2 worm cellular contexts compared by ENCODE assay signal in genomic region chrII:7287709-7288108, ce11.
A peak's percentile ranks its signal among the peaks of the same experiment; 100 is the strongest.
TF ChIP-seq lines count a peak whose summit lies in the region.

No protein-coding gene starts in this region.

TF ChIP-seq in whole organism, L1 larva, 84 proteins besides CTCF, POLR2A, EP300 and RAD21 (continued from another document):
- TF ChIP-seq ceh-63 (GFP tag; optimal IDR thresholded peaks at IDR 0.05; lab: Kevin White, UChicago) (no peak), fos-1 (tag; optimal IDR thresholded peaks at IDR 0.05; lab: Kevin White, UChicago) (no peak), snu-23 (GFP tag; optimal IDR thresholded peaks at IDR 0.05; lab: Kevin White, UChicago) (no peak), jun-1 (tag; optimal IDR thresholded peaks at IDR 0.05; lab: Kevin White, UChicago) (no peak), isw-1 (GFP tag; IDR thresholded peaks at IDR 0.05; lab: Robert Waterston, UW) (no peak), nhr-237 (tag; optimal IDR thresholded peaks at IDR 0.05; lab: Kevin White, UChicago) (no peak), vab-15 (tag; optimal IDR thresholded peaks at IDR 0.05; lab: Kevin White, UChicago) (no peak), F16B12.6 (tag; optimal IDR thresholded peaks at IDR 0.05; lab: Kevin White, UChicago) (no peak), mep-1 (tag; optimal IDR thresholded peaks at IDR 0.05; lab: Kevin White, UChicago) (no peak), ces-1 (GFP tag; optimal IDR thresholded peaks at IDR 0.05; lab: Kevin White, UChicago) (no peak), sup-37 (GFP tag; optimal IDR thresholded peaks at IDR 0.05; lab: Kevin White, UChicago) (no peak), blmp-1 (tag; optimal IDR thresholded peaks at IDR 0.05; lab: Kevin White, UChicago) (peak; percentile 37), unc-98 (GFP tag; IDR thresholded peaks at IDR 0.05; lab: Robert Waterston, UW) (no peak), hpl-2 (GFP tag; optimal IDR thresholded peaks at IDR 0.05; lab: Kevin White, UChicago) (no peak), nhr-12 (tag; optimal IDR thresholded peaks at IDR 0.05; lab: Kevin White, UChicago) (no peak), nhr-84 (tag; optimal IDR thresholded peaks at IDR 0.05; lab: Kevin White, UChicago) (no peak), lin-14 (GFP tag; optimal IDR thresholded peaks at IDR 0.05; lab: Kevin White, UChicago) (peak; percentile 59)

TF ChIP-seq in whole organism, L4 larva, 104 proteins besides CTCF, POLR2A, EP300 and RAD21 (continued from another document):
- TF ChIP-seq lin-1 (GFP tag; IDR thresholded peaks at IDR 0.05; lab: Robert Waterston, UW) (no peak), ceh-62 (tag; optimal IDR thresholded peaks at IDR 0.05; lab: Kevin White, UChicago) (no peak), jun-1 (tag; optimal IDR thresholded peaks at IDR 0.05; lab: Kevin White, UChicago) (no peak), T26A8.4 (GFP tag; IDR thresholded peaks at IDR 0.05; lab: Robert Waterston, UW) (no peak), egl-43 (GFP tag; IDR thresholded peaks at IDR 0.05; lab: Robert Waterston, UW) (no peak), ceh-32 (tag; optimal IDR thresholded peaks at IDR 0.05; lab: Kevin White, UChicago; ENCODE audit: poor library complexity) (no peak), nhr-25 (tag; optimal IDR thresholded peaks at IDR 0.05; lab: Kevin White, UChicago; ENCODE audit: borderline replicate concordance, insufficient read depth) (peak; percentile 45), dmd-8 (GFP tag; IDR thresholded peaks at IDR 0.05; lab: Robert Waterston, UW) (no peak), lir-3 (tag; optimal IDR thresholded peaks at IDR 0.05; lab: Kevin White, UChicago) (no peak), ceh-44 (GFP tag; IDR thresholded peaks at IDR 0.05; lab: Robert Waterston, UW) (no peak), ceh-20 (GFP tag; IDR thresholded peaks at IDR 0.05; lab: Robert Waterston, UW) (peak; percentile 94), lin-39 (tag; optimal IDR thresholded peaks at IDR 0.05; lab: Kevin White, UChicago) (no peak), mes-2 (tag; optimal IDR thresholded peaks at IDR 0.05; lab: Kevin White, UChicago; ENCODE audit: poor library complexity, severe bottlenecking) (no peak), ama-1 (optimal IDR thresholded peaks at IDR 0.05; lab: Kevin White, UChicago) (no peak), ztf-11 (tag; optimal IDR thresholded peaks at IDR 0.05; lab: Kevin White, UChicago) (no peak)
